Fruit fly (Drosophila melanogaster) whole organism, wandering third instar larva: ENCODE measurements around the gene sgg.

Experiments used
- Dif ChIP-seq: fragments of 200-275, 200-300 bp; sonication (Bioruptor generic); optimal IDR thresholded peaks from 2 replicates; lab custom pipeline; 2018; ENCODE audit warnings: missing biosample characterization, missing genetic modification characterization; ENCODE audit not compliant: partially characterized antibody
- Myc ChIP-seq: fragments of >200 bp; optimal IDR thresholded peaks from 2 replicates; lab custom pipeline; 2017
- OdsH ChIP-seq: fragments of 200-800 bp; sonication (Bioruptor generic); optimal IDR thresholded peaks from 2 replicates; lab custom pipeline; 2016; ENCODE audit warnings: missing biosample characterization, mild to moderate bottlenecking, missing genetic modification characterization
- br ChIP-seq: fragments of 200-800 bp; sonication (Bioruptor generic); optimal IDR thresholded peaks from 2 replicates; lab custom pipeline; 2016; ENCODE audit warnings: missing biosample characterization, missing genetic modification characterization
- brk ChIP-seq: fragments of 200-800 bp; sonication (Bioruptor generic); optimal IDR thresholded peaks from 2 replicates; lab custom pipeline; 2016; ENCODE audit warnings: missing biosample characterization, mild to moderate bottlenecking, missing genetic modification characterization
- dsf ChIP-seq: sonication (Bioruptor generic); optimal IDR thresholded peaks from 2 replicates; lab custom pipeline; 2016; ENCODE audit warnings: missing biosample characterization, missing genetic modification characterization, borderline replicate concordance
- psq ChIP-seq: fragments of 200-800 bp; sonication (Bioruptor generic); optimal IDR thresholded peaks from 3 replicates; lab custom pipeline; 2017; ENCODE audit warnings: missing biosample characterization, mild to moderate bottlenecking, missing genetic modification characterization, moderate library complexity

dm6 chrX:2708156-2708734 is 74.5 kb downstream of the sgg start, which contains the start of gene CG2681:
- TF ChIP-seq OdsH (peak; percentile 14), br (GFP tag; lab: Kevin White, UChicago) (no peak), Myc (no peak), dsf (GFP tag; lab: Kevin White, UChicago) (no peak), psq (GFP tag; lab: Kevin White, UChicago) (no peak), brk (GFP tag; lab: Kevin White, UChicago) (no peak), Dif (GFP tag; lab: Kevin White, UChicago) (no peak)
